Fruit fly (Drosophila melanogaster) whole organism, embryonic: ENCODE data around the gene kel.

ENCODE experiments used
- Atf6 ChIP-seq: fragments of 200-800 bp; sonication (Bioruptor generic); IDR thresholded peaks from 2 replicates; pipeline ENCODE4 v1.3.6; 2022; ENCODE audit warnings: missing biosample characterization, missing genetic modification characterization
- B-H1 ChIP-seq: fragments of 200-800 bp; sonication (Bioruptor generic); IDR thresholded peaks from 3 replicates; pipeline ENCODE4 v1.3.6; 2022; ENCODE audit warnings: missing biosample characterization, missing genetic modification characterization
- CG10565 ChIP-seq: fragments of 200-800 bp; sonication (Bioruptor generic); optimal IDR thresholded peaks from 3 replicates; lab custom pipeline; 2016; ENCODE audit warnings: missing biosample characterization, mild to moderate bottlenecking, missing genetic modification characterization
- CG12104 ChIP-seq: fragments of 200-800 bp; sonication (Bioruptor generic); optimal IDR thresholded peaks from 3 replicates; lab custom pipeline; 2016; ENCODE audit warnings: missing biosample characterization, missing genetic modification characterization
- CG14710 ChIP-seq: fragments of 200-800 bp; sonication (Bioruptor generic); optimal IDR thresholded peaks from 3 replicates; lab custom pipeline; 2019; ENCODE audit warnings: missing biosample characterization, mild to moderate bottlenecking, missing genetic modification characterization, moderate library complexity
- CG17802 ChIP-seq: fragments of 200-800 bp; sonication (Bioruptor generic); optimal IDR thresholded peaks from 2 replicates; lab custom pipeline; 2018; ENCODE audit warnings: missing biosample characterization, mild to moderate bottlenecking, missing genetic modification characterization, moderate library complexity
- CG2712 ChIP-seq: fragments of 200-800 bp; optimal IDR thresholded peaks from 3 replicates; lab custom pipeline; 2019; ENCODE audit warnings: missing biosample characterization, mild to moderate bottlenecking, missing genetic modification characterization, moderate library complexity
- CG32772 ChIP-seq: fragments of 200-800 bp; sonication (Bioruptor generic); IDR thresholded peaks from 2 replicates; pipeline ENCODE4 v1.3.6; 2022; ENCODE audit warnings: missing biosample characterization, missing genetic modification characterization
- CG4820 ChIP-seq: fragments of 200-800 bp; sonication (Bioruptor generic); optimal IDR thresholded peaks from 3 replicates; lab custom pipeline; 2016; ENCODE audit warnings: missing biosample characterization, missing genetic modification characterization
- CG4854 ChIP-seq: fragments of 200-800 bp; sonication (Bioruptor generic); optimal IDR thresholded peaks from 2 replicates; lab custom pipeline; 2016; ENCODE audit warnings: missing biosample characterization, missing genetic modification characterization, inconsistent platforms
- CG6272 ChIP-seq: fragments of 200-800 bp; sonication (Bioruptor generic); IDR thresholded peaks from 2 replicates; pipeline ENCODE4 v1.3.6; 2022; ENCODE audit warnings: missing biosample characterization, missing genetic modification characterization
- CG6854 ChIP-seq: fragments of 200-800 bp; sonication (Bioruptor generic); optimal IDR thresholded peaks from 3 replicates; lab custom pipeline; 2017; ENCODE audit warnings: missing biosample characterization, mild to moderate bottlenecking, missing genetic modification characterization
- CG7839 ChIP-seq: fragments of 200-800 bp; sonication (Bioruptor generic); optimal IDR thresholded peaks from 3 replicates; lab custom pipeline; 2018; ENCODE audit warnings: missing biosample characterization, mild to moderate bottlenecking, missing genetic modification characterization, moderate library complexity
- CG9817 ChIP-seq: fragments of 200-800 bp; sonication (Bioruptor generic); optimal IDR thresholded peaks from 2 replicates; lab custom pipeline; 2018; ENCODE audit warnings: missing biosample characterization, mild to moderate bottlenecking, missing genetic modification characterization, moderate library complexity
- CG9932 ChIP-seq: fragments of 200-800 bp; sonication (Bioruptor generic); IDR thresholded peaks from 2 replicates; pipeline ENCODE4 v1.3.6; 2022; ENCODE audit warnings: missing biosample characterization, missing genetic modification characterization
- Dref ChIP-seq: fragments of 200-800 bp; sonication (Bioruptor generic); IDR thresholded peaks from 2 replicates; pipeline ENCODE4 v1.3.6; 2022; ENCODE audit warnings: missing biosample characterization, missing genetic modification characterization
- Eip74EF ChIP-seq, 2 experiments: fragments of 200-800 bp in 1 of 2; fragments of >200 bp in 1 of 2; sonication (Bioruptor generic) in 1 of 2; optimal IDR thresholded peaks; 2 replicates each; lab custom pipeline; 2017 to 2019; ENCODE audit warnings: missing biosample characterization in 2 of 2, missing genetic modification characterization in 2 of 2, mild to moderate bottlenecking in 1 of 2, moderate library complexity in 1 of 2
- Elba2 ChIP-seq: fragments of 200-800 bp; sonication (Bioruptor generic); optimal IDR thresholded peaks from 3 replicates; lab custom pipeline; 2016; ENCODE audit warnings: missing biosample characterization, missing genetic modification characterization
- HHEX ChIP-seq: fragments of 200-800 bp; sonication (Bioruptor generic); optimal IDR thresholded peaks from 3 replicates; lab custom pipeline; 2017; ENCODE audit warnings: missing biosample characterization, mild to moderate bottlenecking, missing genetic modification characterization, missing genetic modification reagents
- HLH3B ChIP-seq: fragments of 200-800 bp; sonication (Bioruptor generic); IDR thresholded peaks from 2 replicates; pipeline ENCODE4 v1.3.6; 2022; ENCODE audit warnings: missing biosample characterization, missing genetic modification characterization
- Hmr ChIP-seq: fragments of 200-800 bp; sonication (Bioruptor generic); optimal IDR thresholded peaks from 3 replicates; lab custom pipeline; 2017; ENCODE audit warnings: mild to moderate bottlenecking, missing biosample characterization, missing genetic modification reagents, missing genetic modification characterization
- Hr51 ChIP-seq, 2 experiments: fragments of 200-800 bp; sonication (Bioruptor generic); optimal IDR thresholded peaks; 2 replicates in 1 of 2; 3 replicates in 1 of 2; lab custom pipeline; 2016 to 2018; ENCODE audit warnings: missing biosample characterization in 2 of 2, missing genetic modification characterization in 2 of 2, mild to moderate bottlenecking in 1 of 2, moderate library complexity in 1 of 2
- Med ChIP-seq: fragments of 200-800 bp; sonication (Bioruptor generic); peaks from one replicate; lab custom pipeline; 2016; ENCODE audit warnings: missing biosample characterization, missing genetic modification characterization, mild to moderate bottlenecking, inconsistent platforms, moderate library complexity
- NC2β ChIP-seq: fragments of 200-800 bp; sonication (Bioruptor generic); optimal IDR thresholded peaks from 2 replicates; lab custom pipeline; 2016; ENCODE audit warnings: missing biosample characterization, missing genetic modification characterization
- Nf-YB ChIP-seq: fragments of 200-800 bp; sonication (Bioruptor generic); optimal IDR thresholded peaks from 3 replicates; lab custom pipeline; 2019; ENCODE audit warnings: missing biosample characterization, mild to moderate bottlenecking, missing genetic modification characterization, moderate library complexity
- Stat92E ChIP-seq, 3 experiments: fragments of >200 bp in 2 of 3; fragments of 200-800 bp in 1 of 3; sonication (Bioruptor generic) in 1 of 3; optimal IDR thresholded peaks; 2 replicates each; lab custom pipeline; 2017 to 2019; ENCODE audit warnings: missing biosample characterization in 3 of 3, missing genetic modification characterization in 3 of 3, mild to moderate bottlenecking in 1 of 3, moderate library complexity in 1 of 3
- YL-1 ChIP-seq: fragments of 200-800 bp; sonication (Bioruptor generic); optimal IDR thresholded peaks from 3 replicates; lab custom pipeline; 2017; ENCODE audit warnings: missing biosample characterization, mild to moderate bottlenecking, missing genetic modification characterization
- ap ChIP-seq: fragments of 200-800 bp; sonication (Bioruptor generic); IDR thresholded peaks from 2 replicates; pipeline ENCODE4 v1.3.6; 2022; ENCODE audit warnings: missing biosample characterization, missing genetic modification characterization
- caup ChIP-seq: fragments of 200-800 bp; sonication (Bioruptor generic); optimal IDR thresholded peaks from 3 replicates; lab custom pipeline; 2017; ENCODE audit warnings: missing biosample characterization, mild to moderate bottlenecking, missing genetic modification characterization, moderate library complexity; ENCODE audit not compliant: severe bottlenecking
- chinmo ChIP-seq: fragments of 200-800 bp; sonication (Bioruptor generic); IDR thresholded peaks from 4 replicates; pipeline ENCODE4 v1.3.6; 2022; ENCODE audit warnings: missing biosample characterization, missing genetic modification characterization; ENCODE audit not compliant: partially characterized antibody
- crp ChIP-seq, 2 experiments: fragments of 200-800 bp; sonication (Bioruptor generic); optimal IDR thresholded peaks; 2 replicates in 1 of 2; 3 replicates in 1 of 2; lab custom pipeline; 2017; ENCODE audit warnings: missing biosample characterization in 2 of 2, missing genetic modification characterization in 2 of 2, mild to moderate bottlenecking in 1 of 2, moderate library complexity in 1 of 2
- h ChIP-seq: fragments of >200 bp; optimal IDR thresholded peaks from 2 replicates; lab custom pipeline; 2017
- ham ChIP-seq: fragments of 200-800 bp; sonication (Bioruptor generic); IDR thresholded peaks from 2 replicates; pipeline ENCODE4 v1.3.6; 2022; ENCODE audit warnings: missing biosample characterization, missing genetic modification characterization
- hbn ChIP-seq: fragments of 200-800 bp; sonication (Bioruptor generic); IDR thresholded peaks from 2 replicates; pipeline ENCODE4 v1.3.6; 2022; ENCODE audit warnings: missing biosample characterization, missing genetic modification characterization; ENCODE audit not compliant: partially characterized antibody
- her ChIP-seq: fragments of 200-800 bp; sonication (Bioruptor generic); optimal IDR thresholded peaks from 2 replicates; lab custom pipeline; 2016; ENCODE audit warnings: missing biosample characterization, missing genetic modification characterization
- ind ChIP-seq: fragments of 200-800 bp; sonication (Bioruptor generic); optimal IDR thresholded peaks from 3 replicates; lab custom pipeline; 2016; ENCODE audit warnings: missing biosample characterization, missing genetic modification characterization
- kay ChIP-seq: fragments of 200-800 bp; sonication (Bioruptor generic); optimal IDR thresholded peaks from 2 replicates; lab custom pipeline; 2016; ENCODE audit warnings: missing biosample characterization, missing genetic modification characterization
- oc ChIP-seq: fragments of 200-800 bp; sonication (Bioruptor generic); optimal IDR thresholded peaks from 2 replicates; lab custom pipeline; 2018; ENCODE audit warnings: missing biosample characterization, mild to moderate bottlenecking, missing genetic modification characterization, moderate library complexity
- sens-2 ChIP-seq: fragments of 200-800 bp; sonication (Bioruptor generic); IDR thresholded peaks from 2 replicates; pipeline ENCODE4 v1.3.6; 2022; ENCODE audit warnings: missing biosample characterization, missing genetic modification characterization
- sob ChIP-seq: fragments of 200-800 bp; sonication (Bioruptor generic); IDR thresholded peaks from 2 replicates; pipeline ENCODE4 v1.3.6; 2022; ENCODE audit warnings: missing biosample characterization, missing genetic modification characterization
- sqz ChIP-seq: fragments of 200-800 bp; sonication (Bioruptor generic); optimal IDR thresholded peaks from 3 replicates; lab custom pipeline; 2018; ENCODE audit warnings: missing biosample characterization, mild to moderate bottlenecking, missing genetic modification characterization
- sr ChIP-seq: fragments of 200-800 bp; sonication (Bioruptor generic); IDR thresholded peaks from 3 replicates; pipeline ENCODE4 v1.3.6; 2022; ENCODE audit warnings: missing biosample characterization, missing genetic modification characterization
- tll ChIP-seq, 2 experiments: fragments of 200-800 bp in 1 of 2; fragments of >200 bp in 1 of 2; sonication (Bioruptor generic) in 1 of 2; optimal IDR thresholded peaks; 2 replicates each; lab custom pipeline; 2017 to 2019; ENCODE audit warnings: missing biosample characterization in 2 of 2, missing genetic modification characterization in 2 of 2, mild to moderate bottlenecking in 1 of 2, moderate library complexity in 1 of 2
- tx ChIP-seq: fragments of 200-800 bp; sonication (Bioruptor generic); optimal IDR thresholded peaks from 2 replicates; lab custom pipeline; 2016; ENCODE audit warnings: missing biosample characterization, missing genetic modification characterization
- vvl ChIP-seq: fragments of 200-800 bp; sonication (Bioruptor generic); IDR thresholded peaks from 2 replicates; pipeline ENCODE4 v1.3.6; 2022; ENCODE audit warnings: missing biosample characterization, missing genetic modification characterization
- zen2 ChIP-seq: fragments of 200-800 bp; sonication (Bioruptor generic); IDR thresholded peaks from 3 replicates; pipeline ENCODE4 v1.3.6; 2022; ENCODE audit warnings: missing biosample characterization, missing genetic modification characterization; ENCODE audit not compliant: partially characterized antibody
- zf30C ChIP-seq: fragments of 200-800 bp; sonication (Bioruptor generic); optimal IDR thresholded peaks from 3 replicates; lab custom pipeline; 2018; ENCODE audit warnings: missing biosample characterization, mild to moderate bottlenecking, missing genetic modification characterization

kel gene

dm6 chr2L:18121367-18122230, 16.3 kb downstream of the kel start (continued):
- peak; percentile 55 for TF ChIP-seq CG2712 (tag; lab: Kevin White, UChicago)
- TF ChIP-seq vvl (GFP tag; lab: Robert Waterston, UW) = peak; percentile 61; the same call in 1 of the 2 replicates
- TF ChIP-seq tll (GFP tag; optimal IDR thresholded peaks at IDR 0.05; lab: Kevin White, UChicago) = no peak
- TF ChIP-seq CG7839 (tag; lab: Kevin White, UChicago) = peak; percentile 63
- no peak for TF ChIP-seq CG14710 (tag; lab: Kevin White, UChicago)
- TF ChIP-seq CG6854 = no peak
- no peak for TF ChIP-seq CG10565
- no peak for TF ChIP-seq crp (GFP tag; optimal IDR thresholded peaks at IDR 0.05; lab: Kevin White, UChicago)
- no peak for TF ChIP-seq sr (GFP tag; lab: Robert Waterston, UW)
- TF ChIP-seq CG9817 (tag; lab: Kevin White, UChicago) = peak; percentile 13
- TF ChIP-seq Stat92E (GFP tag; optimal IDR thresholded peaks at IDR 0.05; lab: Kevin White, UChicago) = no peak
- TF ChIP-seq Hmr (GFP tag; lab: Kevin White, UChicago) = peak; percentile 43
- TF ChIP-seq chinmo (GFP tag; lab: Robert Waterston, UW) = 0 out of 4 replicates have a peak, but pooled peaks have one; percentile 29
- TF ChIP-seq Nf-YB = no peak
- TF ChIP-seq kay (GFP tag; lab: Kevin White, UChicago) = peak; percentile 14
- TF ChIP-seq CG4854 (GFP tag; lab: Kevin White, UChicago) = no peak
- TF ChIP-seq tx (GFP tag; lab: Kevin White, UChicago) = peak; percentile 26
- peak; percentile 38; the same call in 1 of the 2 replicates for TF ChIP-seq CG32772 (GFP tag; lab: Robert Waterston, UW)
- TF ChIP-seq zen2 = no peak
- TF ChIP-seq her (GFP tag; lab: Kevin White, UChicago) = peak; percentile 55
- peak; percentile 6 for TF ChIP-seq NC2β (GFP tag; lab: Kevin White, UChicago)
- 0 out of 2 replicates have a peak, but pooled peaks have one; percentile 16 for TF ChIP-seq ap
- TF ChIP-seq YL-1 = no peak
- TF ChIP-seq Eip74EF (GFP tag; optimal IDR thresholded peaks at IDR 0.05; lab: Kevin White, UChicago) = peak in 1 of 2 experiments; percentile 8
- TF ChIP-seq ind (GFP tag; lab: Kevin White, UChicago) = peak; percentile 68
- peak; percentile 35; the same call in 1 of the 2 replicates for TF ChIP-seq sens-2 (GFP tag; lab: Robert Waterston, UW)
- TF ChIP-seq hbn (GFP tag; lab: Robert Waterston, UW) = no peak
- TF ChIP-seq Atf6 (GFP tag; lab: Robert Waterston, UW) = no peak
- peak; percentile 48 for TF ChIP-seq HHEX
- peak; percentile 92 for TF ChIP-seq Med (GFP tag; lab: Kevin White, UChicago)
- no peak for TF ChIP-seq ham (GFP tag; lab: Robert Waterston, UW)
- peak; percentile 50; the same call in 1 of the 2 replicates for TF ChIP-seq HLH3B (GFP tag; lab: Robert Waterston, UW)
- no peak for TF ChIP-seq zf30C (GFP tag; lab: Kevin White, UChicago)
- TF ChIP-seq Dref = no peak
- TF ChIP-seq caup (GFP tag; lab: Kevin White, UChicago) = peak; percentile 22
- TF ChIP-seq oc (tag; lab: Kevin White, UChicago) = no peak
- TF ChIP-seq Hr51 (GFP tag; optimal IDR thresholded peaks at IDR 0.05; lab: Kevin White, UChicago) = peak in 1 of 2 experiments; percentile 42
- TF ChIP-seq sob (GFP tag; lab: Robert Waterston, UW) = 0 out of 2 replicates have a peak, but pooled peaks have one; percentile 37
- no peak for TF ChIP-seq sqz
- peak; percentile 60 for TF ChIP-seq CG4820 (GFP tag; lab: Kevin White, UChicago)
- no peak for TF ChIP-seq Elba2
- TF ChIP-seq CG9932 (GFP tag; lab: Robert Waterston, UW) = no peak
- TF ChIP-seq h (lab: Kevin White, UChicago) = no peak
- TF ChIP-seq CG17802 = peak; percentile 20
- no peak for TF ChIP-seq B-H1 (GFP tag; lab: Robert Waterston, UW)
- TF ChIP-seq CG12104 = peak; percentile 31
- no peak for TF ChIP-seq CG6272 (GFP tag; lab: Robert Waterston, UW)
